Fruit fly (Drosophila melanogaster): ENCODE data around the gene rept.

Gene rept

DNA sequence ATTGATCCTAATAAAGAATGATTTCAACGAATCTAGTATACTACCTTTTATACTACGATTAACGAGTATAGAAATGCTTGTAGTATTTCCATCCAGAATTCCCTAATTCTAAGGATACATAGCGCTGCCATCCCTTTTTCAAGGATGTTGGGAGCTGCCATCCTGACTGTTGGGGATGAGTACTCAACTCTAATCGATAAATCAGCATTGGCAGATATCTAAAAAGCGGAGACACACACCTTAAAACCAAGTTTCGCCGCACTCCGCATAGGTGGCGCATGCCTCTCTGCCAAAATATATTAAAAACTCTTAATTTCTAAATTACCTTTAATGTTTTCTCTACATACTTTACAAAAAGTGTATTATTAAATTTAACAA is 39.1 kb downstream of the rept start, which contains the start of gene fal:
TSS of gene fal (plus strand) at position 330 of the 378 bp plus-strand sequence.
- TF ChIP-seq CG32121 (GFP tag; IDR thresholded peaks at IDR 0.05) (no peak), CG8159 (tag; optimal IDR thresholded peaks at IDR 0.05) (no peak), Pif1B (GFP tag; optimal IDR thresholded peaks at IDR 0.05) (no peak), CG17806 (tag; optimal IDR thresholded peaks at IDR 0.05) (no peak), EcR (GFP tag; optimal IDR thresholded peaks at IDR 0.05) (no peak), rn (GFP tag; IDR thresholded peaks at IDR 0.05) (no peak)

DNA sequence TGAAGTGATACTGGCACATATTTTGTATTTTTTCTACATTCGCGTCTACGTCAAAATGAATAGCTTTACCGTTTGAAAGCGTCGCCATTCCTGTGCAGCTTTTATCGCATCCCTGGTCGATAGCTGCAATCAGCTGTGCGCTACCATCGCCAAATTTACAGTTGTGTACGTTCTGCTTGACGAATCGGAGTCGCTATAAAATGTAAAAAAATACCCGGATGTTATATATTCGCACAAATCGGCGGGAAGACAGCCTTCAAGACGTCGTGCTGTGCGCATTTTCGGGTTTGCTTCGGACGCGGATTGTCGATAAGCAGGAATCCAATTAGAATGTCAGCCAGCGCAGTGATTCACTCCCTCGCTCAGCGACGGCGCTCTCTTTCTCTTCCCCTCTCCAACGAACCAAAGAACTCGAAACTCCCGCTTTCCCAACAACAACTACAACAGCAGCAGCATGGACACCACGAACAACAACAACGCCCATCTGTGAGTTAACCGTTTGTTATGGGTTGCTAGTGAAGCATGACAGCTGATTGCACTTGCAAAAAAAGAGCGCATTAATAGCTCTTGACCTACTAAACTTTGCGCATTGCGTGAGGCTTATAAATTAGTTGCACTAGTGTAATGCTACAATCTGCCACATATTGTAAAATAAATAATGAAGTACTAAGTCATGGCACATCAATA is 39.6 kb downstream of the rept start:
- TF ChIP-seq EcR (GFP tag; optimal IDR thresholded peaks at IDR 0.05) (no peak), Ets98B (GFP tag; IDR thresholded peaks at IDR 0.05) (peak; percentile 33; the same call in 1 of the 2 replicates), Pif1B (GFP tag; optimal IDR thresholded peaks at IDR 0.05) (peak; percentile 32), CG32121 (GFP tag; IDR thresholded peaks at IDR 0.05) (peak; percentile 55), CG12605 (GFP tag; IDR thresholded peaks at IDR 0.05) (no peak; the same call in 1 of the 2 replicates), CG8301 (tag; optimal IDR thresholded peaks at IDR 0.05) (peak; percentile 55), CG8159 (tag; optimal IDR thresholded peaks at IDR 0.05) (no peak), CG34367 (tag; optimal IDR thresholded peaks at IDR 0.05) (no peak), D1 (tag; optimal IDR thresholded peaks at IDR 0.05) (peak; percentile 36), CG15710 (tag; optimal IDR thresholded peaks at IDR 0.05) (no peak), CG10348 (GFP tag; IDR thresholded peaks at IDR 0.05) (no peak)

All from whole organism, pupa.